Worm (Caenorhabditis elegans): ENCODE measurements around the gene Y50D7A.8.

The Y50D7A.8 gene

ce11 chrIII:298456-298855 is 44.6 kb downstream of the Y50D7A.8 start, which contains the start of gene ads-1:
Gene ads-1, minus strand, starts transcription at chrIII:298556.
- TF ChIP-seq unc-86 (tag; optimal IDR thresholded peaks at IDR 0.05) (no peak), pros-1 (tag; optimal IDR thresholded peaks at IDR 0.05) (no peak), odd-2 (tag; optimal IDR thresholded peaks at IDR 0.05) (no peak), ceh-14 (tag; optimal IDR thresholded peaks at IDR 0.05) (no peak), ceh-48 (tag; optimal IDR thresholded peaks at IDR 0.05) (no peak), nhr-232 (tag; optimal IDR thresholded peaks at IDR 0.05) (no peak), eyg-1 (tag; optimal IDR thresholded peaks at IDR 0.05) (no peak), lim-6 (tag; optimal IDR thresholded peaks at IDR 0.05) (no peak), ztf-16 (tag; optimal IDR thresholded peaks at IDR 0.05) (no peak), ceh-2 (tag; optimal IDR thresholded peaks at IDR 0.05) (no peak), tbx-7 (tag; optimal IDR thresholded peaks at IDR 0.05) (no peak)

ce11 chrIII:294527-294926 is 48.5 kb downstream of the Y50D7A.8 start, which contains the start of gene Y50D7A.13:
Gene Y50D7A.13, minus strand, starts transcription at chrIII:294627.
- TF ChIP-seq T23F11.4 (GFP tag; optimal IDR thresholded peaks at IDR 0.05), result no peak
- no peak for TF ChIP-seq syd-9 (tag; optimal IDR thresholded peaks at IDR 0.05)
- no peak for TF ChIP-seq ceh-45 (GFP tag; IDR thresholded peaks at IDR 0.05)
- TF ChIP-seq ceh-14 (tag; optimal IDR thresholded peaks at IDR 0.05), result no peak
- no peak for TF ChIP-seq hlh-30 (tag; optimal IDR thresholded peaks at IDR 0.05; ENCODE audit: insufficient read depth)
- no peak for TF ChIP-seq pat-9 (tag; optimal IDR thresholded peaks at IDR 0.05)
- TF ChIP-seq sox-2 (GFP tag; IDR thresholded peaks at IDR 0.05), result no peak
- no peak for TF ChIP-seq ama-1 (optimal IDR thresholded peaks at IDR 0.05)
- no peak for TF ChIP-seq ceh-6 (GFP tag; optimal IDR thresholded peaks at IDR 0.05)

- TF ChIP-seq pqm-1 (tag; optimal IDR thresholded peaks at IDR 0.05) (no peak), ceh-24 (tag; optimal IDR thresholded peaks at IDR 0.05) (no peak), elt-4 (tag; optimal IDR thresholded peaks at IDR 0.05) (no peak), fkh-10 (GFP tag; optimal IDR thresholded peaks at IDR 0.05) (no peak), mec-3 (tag; optimal IDR thresholded peaks at IDR 0.05; ENCODE audit: borderline replicate concordance) (no peak), C08G9.2 (tag; optimal IDR thresholded peaks at IDR 0.05) (no peak), sox-2 (GFP tag; IDR thresholded peaks at IDR 0.05) (no peak), eyg-1 (tag; optimal IDR thresholded peaks at IDR 0.05) (no peak), che-1 (tag; optimal IDR thresholded peaks at IDR 0.05) (no peak), ceh-31 (tag; optimal IDR thresholded peaks at IDR 0.05) (no peak), hlh-30 (tag; optimal IDR thresholded peaks at IDR 0.05; ENCODE audit: insufficient read depth) (no peak), elt-2 (tag; optimal IDR thresholded peaks at IDR 0.05) (no peak), pag-3 (tag; optimal IDR thresholded peaks at IDR 0.05; ENCODE audit: borderline replicate concordance) (no peak), unc-3 (GFP tag; conservative IDR thresholded peaks at IDR 0.05) (no peak), unc-3 (tag; optimal IDR thresholded peaks at IDR 0.05) (no peak)
Measured at ce11 chrIII:292340-292739, 50.7 kb downstream of the Y50D7A.8 start, which contains the start of gene Y50D7A.1. Gene Y50D7A.1, plus strand, starts transcription at chrIII:292640.

ce11 chrIII:283817-284216 is 59.2 kb downstream of the Y50D7A.8 start, which contains the start of gene taco-1:
Gene taco-1, plus strand, starts transcription at chrIII:284117.
- TF ChIP-seq ceh-22 (tag; optimal IDR thresholded peaks at IDR 0.05), result no peak
- no peak for TF ChIP-seq nhr-11 (tag; optimal IDR thresholded peaks at IDR 0.05)
- TF ChIP-seq hlh-6 (tag; optimal IDR thresholded peaks at IDR 0.05), result no peak
- TF ChIP-seq gmeb-2 (tag; optimal IDR thresholded peaks at IDR 0.05), result no peak
- no peak for TF ChIP-seq fkh-6 (tag; optimal IDR thresholded peaks at IDR 0.05)
- no peak for TF ChIP-seq hlh-8 (tag; optimal IDR thresholded peaks at IDR 0.05)
- TF ChIP-seq K02D7.2 (tag; optimal IDR thresholded peaks at IDR 0.05), result no peak
- TF ChIP-seq pat-9 (tag; optimal IDR thresholded peaks at IDR 0.05), result no peak
- no peak for TF ChIP-seq odd-2 (tag; optimal IDR thresholded peaks at IDR 0.05)
- TF ChIP-seq pha-2 (tag; optimal IDR thresholded peaks at IDR 0.05), result no peak
- no peak for TF ChIP-seq lin-11 (tag; optimal IDR thresholded peaks at IDR 0.05)
- no peak for TF ChIP-seq fax-1 (tag; optimal IDR thresholded peaks at IDR 0.05)

All from whole organism, late embryonic.